Worm (Caenorhabditis elegans) whole organism, midembryonic: Measurements from ENCODE around the gene pqn-80.

ENCODE experiments used
- T22C8.4 ChIP-seq: fragments of 200-800 bp; sonication (Bioruptor generic); IDR thresholded peaks from 2 replicates; pipeline ENCODE4 v1.3.6; 2022; ENCODE audit warnings: missing genetic modification characterization, missing compliant biosample characterization
- cog-1 ChIP-seq: sonication (generic microtip); optimal IDR thresholded peaks from 2 replicates; lab custom pipeline; 2016; ENCODE audit warnings: missing genetic modification characterization, missing compliant biosample characterization
- klf-2 ChIP-seq: fragments of 200-800 bp; sonication (Bioruptor generic); conservative IDR thresholded peaks from 2 replicates; pipeline ENCODE4 v1.3.6; 2022; ENCODE audit warnings: missing genetic modification reagents, missing genetic modification characterization, missing compliant biosample characterization
- tab-1 ChIP-seq: fragments of 200-800 bp; sonication (Bioruptor generic); IDR thresholded peaks from 2 replicates; pipeline ENCODE4 v1.3.6; 2022; ENCODE audit warnings: missing genetic modification characterization, missing compliant biosample characterization
- ztf-29 ChIP-seq: fragments of 200-800 bp; sonication (Bioruptor generic); IDR thresholded peaks from 2 replicates; pipeline ENCODE4 v1.3.6; 2022; ENCODE audit warnings: missing genetic modification reagents, missing genetic modification characterization, missing compliant biosample characterization

ce11 chrIII:12608220-12608958 lies 18.0 kb upstream of the pqn-80 start, which contains the start of gene epc-1:
- TF ChIP-seq klf-2 (GFP tag; lab: Robert Waterston, UW) (0 out of 2 replicates have a peak, but pooled peaks have one; percentile 13), T22C8.4 (no peak), ztf-29 (no peak), tab-1 (GFP tag; lab: Robert Waterston, UW) (no peak), cog-1 (tag; lab: Kevin White, UChicago) (peak; percentile 76)
